Fruit fly (Drosophila melanogaster): ENCODE measurements around the gene Jhbp2.

DNA sequence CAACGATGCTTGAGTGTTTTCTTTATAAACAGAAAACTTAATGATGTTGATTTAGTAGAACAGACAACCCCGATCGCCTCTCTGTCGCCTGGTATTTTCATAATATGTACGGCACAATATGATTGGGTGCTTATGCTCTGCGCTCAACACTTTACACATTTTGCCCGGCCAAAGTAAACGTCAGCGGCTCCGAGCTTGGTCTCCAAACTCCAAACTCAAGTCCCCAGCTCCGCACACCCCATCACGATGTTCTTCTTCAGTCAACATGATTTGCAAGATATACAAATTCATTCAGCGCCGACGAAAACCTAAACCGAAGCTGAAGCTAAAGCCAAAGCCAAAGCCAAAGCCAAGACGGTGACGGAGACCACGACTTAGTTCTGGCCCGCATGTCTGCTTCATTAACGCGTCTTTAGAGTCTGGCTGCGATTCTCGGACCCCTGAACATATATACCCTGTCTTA is 14.2 kb upstream of the Jhbp2 start:
- TF ChIP-seq Dif (GFP tag; optimal IDR thresholded peaks at IDR 0.05; ENCODE audit: partially characterized antibody) (no peak), brk (GFP tag; optimal IDR thresholded peaks at IDR 0.05) (no peak)

Measured in whole organism, wandering third instar larva.